Worm (Caenorhabditis elegans) whole organism, early embryonic: Measurements from ENCODE around the gene R11H6.4.

Experiments used
- B0310.2 ChIP-seq: sonication (generic microtip); optimal IDR thresholded peaks from 2 replicates; lab custom pipeline; 2016; ENCODE audit warnings: mild to moderate bottlenecking, missing genetic modification characterization, missing compliant biosample characterization
- F13C5.2 ChIP-seq: sonication (generic microtip); optimal IDR thresholded peaks from 2 replicates; lab custom pipeline; 2017; ENCODE audit warnings: mild to moderate bottlenecking, missing genetic modification characterization, inconsistent platforms, missing compliant biosample characterization
- aly-1 ChIP-seq: sonication (generic microtip); optimal IDR thresholded peaks from 2 replicates; lab custom pipeline; 2016; ENCODE audit warnings: missing genetic modification characterization, missing compliant biosample characterization
- ama-1 ChIP-seq: fragments of 150-350 bp; optimal IDR thresholded peaks from 2 replicates; lab custom pipeline; 2014
- ceh-13 ChIP-seq: fragments of 200-800 bp; sonication (Bioruptor generic); optimal IDR thresholded peaks from 2 replicates; lab custom pipeline; 2018; ENCODE audit warnings: mild to moderate bottlenecking, missing genetic modification characterization, missing compliant biosample characterization
- ceh-36 ChIP-seq: sonication (generic microtip); optimal IDR thresholded peaks from 2 replicates; lab custom pipeline; 2016; ENCODE audit warnings: missing genetic modification characterization, inconsistent platforms, missing compliant biosample characterization
- ets-7 ChIP-seq: sonication (generic microtip); optimal IDR thresholded peaks from 2 replicates; lab custom pipeline; 2016; ENCODE audit warnings: missing genotype, missing genetic modification characterization, missing compliant biosample characterization
- flt-1 ChIP-seq: fragments of 200-800 bp; sonication (Bioruptor generic); IDR thresholded peaks from 2 replicates; pipeline ENCODE4 v1.3.6; 2022; ENCODE audit warnings: missing genetic modification characterization, missing compliant biosample characterization
- hmbx-1 ChIP-seq: sonication (generic microtip); optimal IDR thresholded peaks from 2 replicates; lab custom pipeline; 2016; ENCODE audit warnings: mild to moderate bottlenecking, missing genetic modification characterization, missing compliant biosample characterization
- hmg-4 ChIP-seq: fragments of 200-800 bp; sonication (Bioruptor generic); optimal IDR thresholded peaks from 2 replicates; lab custom pipeline; 2018; ENCODE audit warnings: mild to moderate bottlenecking, missing genetic modification characterization, missing compliant biosample characterization
- hnd-1 ChIP-seq: sonication (generic microtip); optimal IDR thresholded peaks from 2 replicates; lab custom pipeline; 2016; ENCODE audit warnings: missing genetic modification characterization, missing compliant biosample characterization
- pes-1 ChIP-seq: fragments of 200-800 bp; sonication (Bioruptor generic); IDR thresholded peaks from 2 replicates; pipeline ENCODE4 v1.3.6; 2022; ENCODE audit warnings: missing genetic modification reagents, missing genetic modification characterization, missing compliant biosample characterization
- scrt-1 ChIP-seq: fragments of 200-800 bp; sonication (Bioruptor generic); IDR thresholded peaks from 2 replicates; pipeline ENCODE4 v1.3.6; 2022; ENCODE audit warnings: missing genetic modification characterization, missing compliant biosample characterization
- sea-1 ChIP-seq: fragments of 200-800 bp; sonication (Bioruptor generic); conservative IDR thresholded peaks from 2 replicates; pipeline ENCODE4 v1.3.6; 2022; ENCODE audit warnings: missing genetic modification characterization, missing compliant biosample characterization
- tbx-11 ChIP-seq: fragments of 200-800 bp; sonication (Bioruptor generic); IDR thresholded peaks from 2 replicates; pipeline ENCODE4 v1.3.6; 2022; ENCODE audit warnings: missing genetic modification characterization, missing compliant biosample characterization
- tbx-37 ChIP-seq: fragments of 200-800 bp; sonication (Bioruptor generic); conservative IDR thresholded peaks from 2 replicates; pipeline ENCODE4 v1.3.6; 2022; ENCODE audit warnings: missing genetic modification reagents, missing genetic modification characterization, missing compliant biosample characterization
- tra-4 ChIP-seq: sonication (generic microtip); optimal IDR thresholded peaks from 2 replicates; lab custom pipeline; 2017; ENCODE audit warnings: missing genetic modification characterization, missing compliant biosample characterization

The R11H6.4 gene

ce11 chrV:14609643-14610042 is at the start of gene R11H6.4:
Gene R11H6.4, plus strand, starts transcription at chrV:14609943.
- no peak for TF ChIP-seq ceh-13 (GFP tag; lab: Kevin White, UChicago)
- no peak for TF ChIP-seq F13C5.2 (tag; lab: Kevin White, UChicago)
- TF ChIP-seq pes-1 (GFP tag; lab: Robert Waterston, UW) = no peak
- TF ChIP-seq ets-7 (tag; lab: Kevin White, UChicago) = no peak
- no peak for TF ChIP-seq scrt-1 (GFP tag; lab: Robert Waterston, UW)
- TF ChIP-seq ama-1 = no peak
- TF ChIP-seq hnd-1 (tag; lab: Kevin White, UChicago) = no peak
- TF ChIP-seq tbx-11 (GFP tag; lab: Robert Waterston, UW) = no peak
- no peak for TF ChIP-seq tra-4 (tag; lab: Kevin White, UChicago)
- TF ChIP-seq flt-1 = no peak
- no peak for TF ChIP-seq tbx-37 (GFP tag; lab: Robert Waterston, UW)
- no peak for TF ChIP-seq B0310.2
- TF ChIP-seq hmbx-1 (tag; lab: Kevin White, UChicago) = no peak
- TF ChIP-seq sea-1 (GFP tag; lab: Robert Waterston, UW) = no peak

ce11 chrV:14562589-14562988 is 47.2 kb upstream of the R11H6.4 start, which contains the start of gene C53A5.11:
Gene C53A5.11, plus strand, starts transcription at chrV:14562889.
- no peak for TF ChIP-seq flt-1
- TF ChIP-seq sea-1 (GFP tag; lab: Robert Waterston, UW) = no peak
- no peak for TF ChIP-seq ceh-13 (GFP tag; lab: Kevin White, UChicago)

- no peak for TF ChIP-seq flt-1
- no peak for TF ChIP-seq ceh-36 (tag; lab: Kevin White, UChicago)
- TF ChIP-seq tbx-11 (GFP tag; lab: Robert Waterston, UW) = no peak
- no peak for TF ChIP-seq hnd-1 (tag; lab: Kevin White, UChicago)
These were observed 32.9 kb upstream of the R11H6.4 start for ce11 chrV:14576745-14577373.

DNA sequence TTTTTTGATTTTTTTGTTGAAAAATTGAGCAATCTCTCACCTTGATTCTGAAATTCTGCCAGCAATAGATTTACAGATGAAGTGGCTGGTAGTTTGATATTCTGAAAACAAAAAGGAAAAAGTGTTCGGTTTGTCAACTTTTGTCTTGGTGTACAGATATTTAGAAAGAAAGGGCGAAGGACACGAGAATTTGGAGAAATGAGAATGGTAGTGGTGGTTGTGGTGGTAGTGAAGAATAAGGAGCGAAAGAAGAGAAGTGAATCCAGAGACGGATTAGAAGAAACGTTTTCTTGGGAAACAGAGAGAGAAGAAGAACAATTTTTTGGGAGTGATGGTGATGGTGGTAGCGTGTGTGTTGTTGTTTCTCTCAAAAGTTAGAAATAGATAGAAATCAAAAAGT is 30.1 kb upstream of the R11H6.4 start, which contains the start of gene gar-3:
TSS of gene gar-3 (minus strand) at position 101 of the 400 bp plus-strand sequence.
- TF ChIP-seq hmbx-1 (tag; lab: Kevin White, UChicago) (no peak), F13C5.2 (tag; lab: Kevin White, UChicago) (no peak), ama-1 (no peak), tbx-37 (GFP tag; lab: Robert Waterston, UW) (no peak), ceh-36 (tag; lab: Kevin White, UChicago) (no peak), tbx-11 (GFP tag; lab: Robert Waterston, UW) (no peak), tra-4 (tag; lab: Kevin White, UChicago) (no peak), ets-7 (tag; lab: Kevin White, UChicago) (no peak), aly-1 (tag; lab: Kevin White, UChicago) (no peak), sea-1 (GFP tag; lab: Robert Waterston, UW) (no peak), hnd-1 (tag; lab: Kevin White, UChicago) (no peak), flt-1 (no peak), ceh-13 (GFP tag; lab: Kevin White, UChicago) (no peak), hmg-4 (no peak), pes-1 (GFP tag; lab: Robert Waterston, UW) (no peak), B0310.2 (no peak), scrt-1 (GFP tag; lab: Robert Waterston, UW) (no peak)

DNA sequence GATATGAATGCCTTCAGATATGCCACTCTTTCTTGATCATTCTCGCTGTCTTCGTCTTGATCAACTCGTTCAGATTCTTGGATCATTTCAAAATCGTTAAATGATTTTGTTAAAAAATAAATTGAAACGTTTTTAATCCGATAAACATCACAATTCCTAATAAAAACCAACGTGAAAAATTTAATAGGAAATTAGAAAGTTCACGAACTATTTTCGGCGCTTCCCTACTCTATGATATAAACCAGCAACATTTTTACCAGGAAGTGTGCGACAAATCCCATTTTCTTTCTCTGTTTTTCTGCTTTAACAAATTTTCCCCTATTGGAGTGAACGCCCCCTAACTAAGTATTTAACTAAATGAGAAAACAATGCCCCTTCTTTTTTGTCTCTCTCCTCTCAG is 24.4 kb upstream of the R11H6.4 start, which contains the start of gene Y40H4A.2:
TSS of gene Y40H4A.2 (minus strand) at position 101 of the 400 bp plus-strand sequence.
- no peak for TF ChIP-seq tbx-11 (GFP tag; lab: Robert Waterston, UW)
- TF ChIP-seq hnd-1 (tag; lab: Kevin White, UChicago) = no peak
- no peak for TF ChIP-seq scrt-1 (GFP tag; lab: Robert Waterston, UW)
- no peak for TF ChIP-seq tra-4 (tag; lab: Kevin White, UChicago)
- no peak for TF ChIP-seq aly-1 (tag; lab: Kevin White, UChicago)
- TF ChIP-seq tbx-37 (GFP tag; lab: Robert Waterston, UW) = no peak
- TF ChIP-seq F13C5.2 (tag; lab: Kevin White, UChicago) = no peak
- no peak for TF ChIP-seq ama-1
- no peak for TF ChIP-seq hmg-4
- no peak for TF ChIP-seq sea-1 (GFP tag; lab: Robert Waterston, UW)
- no peak for TF ChIP-seq pes-1 (GFP tag; lab: Robert Waterston, UW)
- TF ChIP-seq ceh-36 (tag; lab: Kevin White, UChicago) = no peak

- no peak for TF ChIP-seq hmg-4
- TF ChIP-seq sea-1 (GFP tag; lab: Robert Waterston, UW) = no peak
- no peak for TF ChIP-seq hnd-1 (tag; lab: Kevin White, UChicago)
These were observed 15.6 kb upstream of the R11H6.4 start for ce11 chrV:14594103-14594502.

DNA sequence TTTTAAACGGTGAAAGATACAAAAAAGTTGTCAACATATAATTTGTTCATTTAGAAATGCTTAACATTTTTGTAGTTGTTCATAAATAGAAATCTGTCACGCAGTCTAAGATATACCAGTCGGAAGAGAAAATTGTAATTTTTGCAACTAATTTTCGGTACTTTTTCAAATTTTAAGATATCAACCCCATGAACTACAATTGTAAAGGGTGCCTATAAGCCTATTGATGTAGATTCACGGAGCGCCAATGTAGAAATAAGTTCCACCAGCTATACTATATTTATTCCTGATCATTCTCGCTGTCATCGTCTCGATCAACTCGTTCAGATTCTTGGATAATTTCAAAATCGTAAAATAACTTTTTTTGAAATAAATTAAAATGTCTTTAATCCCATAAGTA is 14.8 kb upstream of the R11H6.4 start:
- no peak for TF ChIP-seq hmg-4
- no peak for TF ChIP-seq hnd-1 (tag; lab: Kevin White, UChicago)
- TF ChIP-seq tbx-37 (GFP tag; lab: Robert Waterston, UW) = no peak
- TF ChIP-seq aly-1 (tag; lab: Kevin White, UChicago) = no peak
- TF ChIP-seq ceh-13 (GFP tag; lab: Kevin White, UChicago) = no peak
- no peak for TF ChIP-seq ceh-36 (tag; lab: Kevin White, UChicago)
- no peak for TF ChIP-seq hmbx-1 (tag; lab: Kevin White, UChicago)
- TF ChIP-seq flt-1 = no peak

- TF ChIP-seq aly-1 (tag; lab: Kevin White, UChicago) (no peak), tbx-37 (GFP tag; lab: Robert Waterston, UW) (no peak), tbx-11 (GFP tag; lab: Robert Waterston, UW) (no peak), sea-1 (GFP tag; lab: Robert Waterston, UW) (no peak), hmbx-1 (tag; lab: Kevin White, UChicago) (no peak), ets-7 (tag; lab: Kevin White, UChicago) (no peak), tra-4 (tag; lab: Kevin White, UChicago) (no peak), hmg-4 (no peak), scrt-1 (GFP tag; lab: Robert Waterston, UW) (no peak), ceh-13 (GFP tag; lab: Kevin White, UChicago) (no peak), flt-1 (no peak), B0310.2 (no peak), ceh-36 (tag; lab: Kevin White, UChicago) (no peak), hnd-1 (tag; lab: Kevin White, UChicago) (no peak), F13C5.2 (tag; lab: Kevin White, UChicago) (no peak), pes-1 (GFP tag; lab: Robert Waterston, UW) (no peak), ama-1 (no peak)
These were observed 13.8 kb upstream of the R11H6.4 start for ce11 chrV:14595984-14596383.
